ENCODE assay signal across 1 fruit fly cellular context in the genomic region with DNA sequence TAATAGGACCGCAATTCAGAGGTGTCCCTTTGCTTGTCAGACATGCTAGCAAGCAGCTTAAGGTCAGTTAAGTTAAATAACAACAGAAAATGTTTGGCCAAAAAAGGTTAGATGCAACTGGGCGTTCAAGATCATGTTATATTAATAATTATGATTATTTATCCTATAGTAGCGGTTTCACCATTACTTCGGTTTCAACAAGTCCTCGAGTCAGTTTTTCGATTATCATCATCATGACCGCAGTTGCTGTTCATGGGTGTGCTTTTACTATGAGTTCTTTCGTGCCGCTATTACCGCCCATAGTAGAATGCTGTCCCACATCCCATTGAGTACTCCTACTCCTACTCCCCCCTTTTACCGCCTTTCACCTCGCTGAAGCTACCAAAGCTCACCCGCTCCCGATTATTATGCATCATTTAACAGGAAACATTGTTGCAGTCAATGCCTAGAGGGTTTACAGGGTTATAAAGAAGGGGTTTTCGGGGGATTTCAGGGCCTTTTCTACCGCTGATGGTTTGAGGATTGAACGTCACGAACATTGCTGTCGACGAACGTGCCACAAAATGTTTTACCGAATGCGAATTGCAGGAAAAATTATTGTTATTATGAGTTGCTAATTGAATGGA.
A peak's percentile ranks its signal among the peaks of the same experiment; 100 is the strongest.
TF ChIP-seq lines count a peak whose summit lies in the region.

No protein-coding gene starts in this region.

TF ChIP-seq in whole organism, prepupa, 60 proteins besides CTCF, POLR2A, EP300 and RAD21 (continued from another document):
- no peak for TF ChIP-seq salr (GFP tag; optimal IDR thresholded peaks at IDR 0.05; lab: Kevin White, UChicago)
- no peak for TF ChIP-seq CG31627 (GFP tag; optimal IDR thresholded peaks at IDR 0.05; lab: Kevin White, UChicago)
- no peak for TF ChIP-seq CG8319 (GFP tag; optimal IDR thresholded peaks at IDR 0.05; lab: Kevin White, UChicago)
- peak; percentile 14 for TF ChIP-seq acj6 (GFP tag; optimal IDR thresholded peaks at IDR 0.05; lab: Kevin White, UChicago)
- TF ChIP-seq CG34406 (GFP tag; optimal IDR thresholded peaks at IDR 0.05; lab: Kevin White, UChicago): no peak
- TF ChIP-seq vri (GFP tag; optimal IDR thresholded peaks at IDR 0.05; lab: Kevin White, UChicago): no peak
- no peak for TF ChIP-seq fd85E (GFP tag; optimal IDR thresholded peaks at IDR 0.05; lab: Kevin White, UChicago)
- peak; percentile 17 for TF ChIP-seq CG3919 (GFP tag; optimal IDR thresholded peaks at IDR 0.05; lab: Kevin White, UChicago)
